Fruit fly (Drosophila melanogaster): ENCODE results near the gene mael.
A peak's percentile ranks its signal among the peaks of the same experiment; 100 is the strongest.

The mael gene

DNA sequence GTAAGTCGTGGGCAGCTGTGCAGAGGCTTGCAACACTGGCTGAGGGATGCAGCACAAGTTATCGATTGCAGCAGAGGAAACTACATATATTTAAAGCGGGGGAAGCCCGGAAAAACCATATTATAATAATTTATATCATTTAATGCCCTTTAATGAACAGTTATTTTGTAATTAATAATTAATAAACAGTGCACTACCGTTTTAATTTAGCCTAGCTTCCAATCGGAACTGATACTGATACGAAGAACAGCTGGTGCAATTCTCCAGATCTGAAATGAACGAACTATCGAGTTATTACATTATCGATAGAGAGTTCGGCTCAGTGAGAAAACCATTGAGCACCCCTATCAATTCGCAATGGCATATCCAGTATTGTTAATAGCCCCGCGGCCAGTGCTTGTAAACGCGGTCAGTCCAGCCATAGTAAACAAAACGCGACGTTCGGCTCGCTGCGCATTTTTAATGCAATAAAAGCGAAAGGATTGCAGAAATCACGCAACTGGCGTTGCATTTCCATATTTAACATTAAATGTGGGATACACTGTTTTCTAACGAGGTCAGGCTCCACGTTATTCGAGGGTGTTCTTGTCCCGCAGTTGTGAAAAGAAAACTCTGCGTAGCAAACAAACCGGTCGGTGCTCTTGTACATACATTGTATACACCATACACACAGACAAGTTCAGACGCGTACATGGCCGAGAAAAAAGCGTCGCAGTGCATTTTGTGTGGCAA, 20.6 kb downstream of the mael start, which contains the start of gene CG7369 (continued):
- peak; percentile 77 for TF ChIP-seq dsf (GFP tag; optimal IDR thresholded peaks at IDR 0.05; ENCODE audit: borderline replicate concordance)
- TF ChIP-seq sage (GFP tag; optimal IDR thresholded peaks at IDR 0.05): peak; percentile 84
- TF ChIP-seq Mio (GFP tag; optimal IDR thresholded peaks at IDR 0.05): peak; percentile 49
- TF ChIP-seq foxo (GFP tag; optimal IDR thresholded peaks at IDR 0.05): peak; percentile 31 to 92
- TF ChIP-seq Myc (optimal IDR thresholded peaks at IDR 0.05): peak; percentile 77
- TF ChIP-seq rgr (GFP tag; optimal IDR thresholded peaks at IDR 0.05): peak; percentile 89
- TF ChIP-seq Dfd (GFP tag; optimal IDR thresholded peaks at IDR 0.05): no peak
- TF ChIP-seq Vsx2 (GFP tag; optimal IDR thresholded peaks at IDR 0.05; ENCODE audit: partially characterized antibody): no peak
- peak; percentile 81 for TF ChIP-seq CG9705 (GFP tag; optimal IDR thresholded peaks at IDR 0.05)

DNA sequence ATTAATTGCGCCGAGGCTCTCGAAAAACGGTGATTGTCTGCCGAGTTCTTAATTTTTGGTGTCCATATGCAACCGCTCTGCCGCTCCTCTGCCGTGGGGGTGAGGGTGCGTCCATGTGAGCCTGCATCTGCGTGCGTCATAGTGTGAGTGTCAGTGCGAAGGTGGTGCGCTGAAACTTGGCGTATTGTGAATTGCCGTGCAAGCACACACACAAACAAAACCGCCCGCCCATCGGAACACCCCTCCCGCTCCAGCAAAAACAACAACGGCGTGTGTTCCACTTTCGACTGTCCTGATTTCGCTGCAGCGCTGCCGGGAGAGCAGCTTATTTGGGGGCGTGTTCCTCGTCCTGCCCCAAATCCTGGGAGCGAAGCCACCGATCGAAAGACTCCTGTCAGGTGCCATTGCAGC, 21.1 kb downstream of the mael start:
- TF ChIP-seq tai (GFP tag; optimal IDR thresholded peaks at IDR 0.05) (no peak), lola (GFP tag; optimal IDR thresholded peaks at IDR 0.05) (peak; percentile 2)

DNA sequence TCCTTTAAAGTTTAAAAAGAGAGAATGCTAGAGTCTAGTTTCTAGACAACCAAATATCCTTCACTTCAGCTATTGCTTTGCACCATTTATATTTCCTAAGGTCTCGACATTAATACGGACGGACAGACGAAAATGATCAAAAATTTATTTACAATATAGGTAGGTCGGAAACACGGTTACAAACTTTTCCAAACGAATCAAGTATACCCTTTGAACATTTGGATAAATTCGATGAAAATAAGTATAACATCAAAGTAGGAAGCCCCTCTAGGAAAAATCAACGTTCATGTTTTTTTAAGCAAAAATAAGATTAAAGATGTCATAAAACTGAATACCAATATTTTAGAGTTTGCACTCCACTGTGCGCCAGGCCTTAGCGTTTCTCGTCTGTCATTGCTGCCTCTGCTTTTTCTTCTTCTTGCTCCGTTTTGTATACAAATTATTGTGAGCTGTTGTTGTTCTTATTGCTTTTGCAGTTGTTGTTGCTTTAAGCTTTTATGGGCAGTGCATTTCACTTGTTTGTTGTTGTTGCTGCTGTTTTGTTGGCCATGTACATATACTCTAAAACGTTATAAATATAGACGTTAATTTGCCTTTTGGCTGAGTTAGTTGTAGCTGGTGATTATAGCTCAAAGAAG, 22.1 kb downstream of the mael start:
- TF ChIP-seq N (GFP tag; optimal IDR thresholded peaks at IDR 0.05) (no peak), CG32264 (GFP tag; optimal IDR thresholded peaks at IDR 0.05) (no peak), CG9705 (GFP tag; optimal IDR thresholded peaks at IDR 0.05) (no peak), ey (GFP tag; optimal IDR thresholded peaks at IDR 0.05) (no peak), sv (GFP tag; optimal IDR thresholded peaks at IDR 0.05) (no peak), Rel (GFP tag; optimal IDR thresholded peaks at IDR 0.05) (no peak), Rel (tag; optimal IDR thresholded peaks at IDR 0.05) (no peak), usp (GFP tag; optimal IDR thresholded peaks at IDR 0.05) (no peak), Hnf4 (GFP tag; optimal IDR thresholded peaks at IDR 0.05) (no peak), Abd-B (GFP tag; optimal IDR thresholded peaks at IDR 0.05) (no peak), br (GFP tag; optimal IDR thresholded peaks at IDR 0.05) (no peak), Myc (optimal IDR thresholded peaks at IDR 0.05) (no peak), psq (GFP tag; optimal IDR thresholded peaks at IDR 0.05) (peak; percentile 7), woc (GFP tag; optimal IDR thresholded peaks at IDR 0.05) (peak; percentile 46), CrebA (GFP tag; optimal IDR thresholded peaks at IDR 0.05; ENCODE audit: borderline replicate concordance) (no peak), Dif (GFP tag; optimal IDR thresholded peaks at IDR 0.05; ENCODE audit: partially characterized antibody) (no peak), h (GFP tag; optimal IDR thresholded peaks at IDR 0.05) (peak; percentile 30), fru (GFP tag; optimal IDR thresholded peaks at IDR 0.05) (no peak), tai (GFP tag; optimal IDR thresholded peaks at IDR 0.05) (no peak), brk (GFP tag; optimal IDR thresholded peaks at IDR 0.05) (no peak), dl (GFP tag; optimal IDR thresholded peaks at IDR 0.05; ENCODE audit: insufficient read depth in 1 of 2, partially characterized antibody in 2 of 2) (no peak), rgr (GFP tag; optimal IDR thresholded peaks at IDR 0.05) (peak; percentile 9), lola (GFP tag; optimal IDR thresholded peaks at IDR 0.05) (no peak), Hr78 (GFP tag; optimal IDR thresholded peaks at IDR 0.05) (no peak), pan (optimal IDR thresholded peaks at IDR 0.05) (no peak), dmrt93B (GFP tag; optimal IDR thresholded peaks at IDR 0.05) (no peak), GATAd (GFP tag; optimal IDR thresholded peaks at IDR 0.05) (no peak)

DNA sequence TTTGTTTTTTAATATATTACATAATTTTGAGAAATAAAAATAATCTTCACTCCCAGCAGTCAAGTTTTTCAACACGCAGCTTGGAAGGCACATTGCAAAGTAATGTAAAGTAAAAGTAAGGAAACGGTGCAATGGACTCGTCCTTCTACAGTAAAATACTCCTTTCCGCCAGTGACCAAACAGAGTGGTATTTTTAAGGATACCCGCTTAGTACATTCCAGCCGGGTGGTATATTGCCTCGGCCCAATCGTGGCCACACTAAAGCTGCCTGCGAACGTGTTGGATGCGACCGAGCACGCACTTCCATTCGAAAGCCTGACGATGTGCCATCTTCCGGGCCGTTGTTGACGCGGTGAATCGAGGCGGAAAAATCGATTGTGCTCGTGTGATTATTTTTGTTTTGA, 28.1 kb downstream of the mael start, which contains the start of gene SPoCk:
Gene SPoCk, plus strand, starts transcription at position 298 of the 404 bp plus-strand sequence.
- TF ChIP-seq HLH106 (tag; optimal IDR thresholded peaks at IDR 0.05) (no peak), Vsx2 (GFP tag; optimal IDR thresholded peaks at IDR 0.05; ENCODE audit: partially characterized antibody) (peak; percentile 19), fru (GFP tag; optimal IDR thresholded peaks at IDR 0.05) (peak; percentile 56), Dif (GFP tag; optimal IDR thresholded peaks at IDR 0.05; ENCODE audit: partially characterized antibody) (no peak)
